Worm (Caenorhabditis elegans) whole organism, mixed stage, embryonic: ENCODE measurements around the gene gcy-13.

ENCODE experiments used
- bed-3 ChIP-seq: fragments of 200-800 bp; sonication (Bioruptor generic); optimal IDR thresholded peaks from 3 replicates; lab custom pipeline; 2018; ENCODE audit warnings: mild to moderate bottlenecking, missing genetic modification characterization, moderate library complexity, missing compliant biosample characterization
- blmp-1 ChIP-seq: fragments of 150-350 bp; optimal IDR thresholded peaks from 2 replicates; lab custom pipeline; 2014; ENCODE audit warnings: missing biosample characterization, missing genetic modification characterization
- ces-1 ChIP-seq: fragments of 150-350 bp; optimal IDR thresholded peaks from 2 replicates; lab custom pipeline; 2014; ENCODE audit warnings: missing biosample characterization, missing genetic modification reagents, missing genetic modification characterization
- elt-1 ChIP-seq: sonication (generic microtip); optimal IDR thresholded peaks from 2 replicates; lab custom pipeline; 2017; ENCODE audit warnings: missing genetic modification characterization, mild to moderate bottlenecking, missing compliant biosample characterization, antibody characterized with exemption, moderate library complexity, borderline replicate concordance; ENCODE audit not compliant: insufficient read depth
- nhr-237 ChIP-seq: fragments of 150-350 bp; optimal IDR thresholded peaks from 2 replicates; lab custom pipeline; 2014; ENCODE audit warnings: missing biosample characterization, missing genetic modification characterization
- snpc-4 ChIP-seq: fragments of 150-350 bp; optimal IDR thresholded peaks from 2 replicates; lab custom pipeline; 2014; ENCODE audit warnings: missing biosample characterization, missing genetic modification characterization
- unc-39 ChIP-seq: fragments of 150-350 bp; optimal IDR thresholded peaks from 2 replicates; lab custom pipeline; 2014; ENCODE audit warnings: missing biosample characterization, missing genetic modification characterization
- unc-62 ChIP-seq: fragments of 150-350 bp; optimal IDR thresholded peaks from 2 replicates; lab custom pipeline; 2014; ENCODE audit warnings: missing biosample characterization, missing genetic modification reagents, missing genetic modification characterization

DNA sequence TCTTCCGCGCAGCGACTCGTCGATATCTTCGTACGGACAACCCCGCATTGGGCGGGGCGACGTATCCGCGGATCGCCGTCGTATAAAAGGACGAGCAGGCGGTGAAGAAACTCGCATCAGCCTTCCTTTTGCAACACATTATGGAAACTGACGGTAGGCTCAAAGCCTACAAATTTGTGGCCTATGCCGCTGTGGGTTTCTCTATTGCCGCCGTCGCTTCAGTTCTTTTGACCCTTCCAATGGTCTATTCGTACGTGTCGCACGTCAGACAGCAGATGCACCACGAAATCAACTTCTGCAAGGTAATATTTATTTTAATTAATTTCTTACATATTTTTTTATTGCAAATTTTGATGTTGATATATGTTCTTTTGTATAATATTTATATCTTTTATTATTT is 16.5 kb downstream of the gcy-13 start:
- TF ChIP-seq blmp-1 (tag; lab: Kevin White, UChicago) (no peak), bed-3 (no peak), snpc-4 (tag; lab: Kevin White, UChicago) (no peak), nhr-237 (no peak), elt-1 (tag; lab: Kevin White, UChicago) (no peak), unc-39 (tag; lab: Kevin White, UChicago) (no peak), unc-62 (no peak), ces-1 (GFP tag; lab: Kevin White, UChicago) (no peak)
